Fruit fly (Drosophila melanogaster): Measurements from ENCODE around the gene ltl.

ltl gene

dm6 chr3L:7510414-7511384, 8.1 kb upstream of the ltl start, which contains the start of gene CG7546 (continued):
- TF ChIP-seq Doc2 (GFP tag; IDR thresholded peaks at IDR 0.05): no peak
- TF ChIP-seq CG7556 (GFP tag; optimal IDR thresholded peaks at IDR 0.05): peak; percentile 30
- no peak for TF ChIP-seq CG11695 (GFP tag; IDR thresholded peaks at IDR 0.05)
- TF ChIP-seq Fer3 (tag; optimal IDR thresholded peaks at IDR 0.05): peak; percentile 4
- peak; percentile 38 for TF ChIP-seq Ssrp (tag; optimal IDR thresholded peaks at IDR 0.05)
- no peak for TF ChIP-seq tx (GFP tag; optimal IDR thresholded peaks at IDR 0.05)
- no peak for TF ChIP-seq CG8089 (GFP tag; optimal IDR thresholded peaks at IDR 0.05)
- TF ChIP-seq Lim3 (GFP tag; IDR thresholded peaks at IDR 0.05): no peak
- TF ChIP-seq dysf (GFP tag; IDR thresholded peaks at IDR 0.05): no peak
- peak; percentile 10 for TF ChIP-seq tin (GFP tag; optimal IDR thresholded peaks at IDR 0.05)
- peak; percentile 49 for TF ChIP-seq Dref (GFP tag; IDR thresholded peaks at IDR 0.05)
- TF ChIP-seq CG9727 (GFP tag; optimal IDR thresholded peaks at IDR 0.05): peak; percentile 13
- TF ChIP-seq crp (GFP tag; optimal IDR thresholded peaks at IDR 0.05): no peak
- TF ChIP-seq CG8924 (tag; optimal IDR thresholded peaks at IDR 0.05): peak; percentile 41
- TF ChIP-seq fru (optimal IDR thresholded peaks at IDR 0.05): no peak
- no peak for TF ChIP-seq vnd (GFP tag; IDR thresholded peaks at IDR 0.05; ENCODE audit: partially characterized antibody)
- no peak for TF ChIP-seq CG33213 (GFP tag; optimal IDR thresholded peaks at IDR 0.05)
- no peak for TF ChIP-seq Blimp-1 (GFP tag; optimal IDR thresholded peaks at IDR 0.05)
- no peak for TF ChIP-seq Elba2 (GFP tag; optimal IDR thresholded peaks at IDR 0.05)
- no peak for TF ChIP-seq aop (GFP tag; IDR thresholded peaks at IDR 0.05)
- TF ChIP-seq CG12104 (GFP tag; optimal IDR thresholded peaks at IDR 0.05): peak; percentile 50
- peak; percentile 10 for TF ChIP-seq Chrac-16 (GFP tag; optimal IDR thresholded peaks at IDR 0.05)
- TF ChIP-seq stc (GFP tag; IDR thresholded peaks at IDR 0.05): 0 out of 2 replicates have a peak, but pooled peaks have one; percentile 17
- no peak for TF ChIP-seq CG12769 (tag; optimal IDR thresholded peaks at IDR 0.05)
- no peak for TF ChIP-seq emc (GFP tag; optimal IDR thresholded peaks at IDR 0.05)
- peak; percentile 29 for TF ChIP-seq Deaf1 (tag; optimal IDR thresholded peaks at IDR 0.05)
- TF ChIP-seq CG10209 (GFP tag; optimal IDR thresholded peaks at IDR 0.05): peak; percentile 24
- no peak for TF ChIP-seq Lpt (GFP tag; optimal IDR thresholded peaks at IDR 0.05)
- TF ChIP-seq CG12391 (tag; optimal IDR thresholded peaks at IDR 0.05): peak; percentile 76
- TF ChIP-seq CG16815 (GFP tag; optimal IDR thresholded peaks at IDR 0.05): peak; percentile 6
- peak; percentile 49 for TF ChIP-seq Meics (GFP tag; optimal IDR thresholded peaks at IDR 0.05)
- no peak for TF ChIP-seq tup (GFP tag; optimal IDR thresholded peaks at IDR 0.05)
- TF ChIP-seq CG11560 (tag; IDR thresholded peaks at IDR 0.05): no peak
- no peak for TF ChIP-seq z (GFP tag; IDR thresholded peaks at IDR 0.05)
- no peak for TF ChIP-seq tll (GFP tag; optimal IDR thresholded peaks at IDR 0.05)
- TF ChIP-seq trem (tag; optimal IDR thresholded peaks at IDR 0.05): peak; percentile 58
- no peak for TF ChIP-seq CG5180 (GFP tag; optimal IDR thresholded peaks at IDR 0.05)
- no peak for TF ChIP-seq croc (GFP tag; conservative IDR thresholded peaks at IDR 0.05)
- no peak for TF ChIP-seq Rx (GFP tag; IDR thresholded peaks at IDR 0.05)
- TF ChIP-seq CG1603 (tag; optimal IDR thresholded peaks at IDR 0.05): peak; percentile 36
- TF ChIP-seq Dbx (GFP tag; IDR thresholded peaks at IDR 0.05): 0 out of 3 replicates have a peak, but pooled peaks have one; percentile 18
- TF ChIP-seq CG2199 (GFP tag; IDR thresholded peaks at IDR 0.05): no peak
- no peak for TF ChIP-seq klu (GFP tag; IDR thresholded peaks at IDR 0.05)
- no peak for TF ChIP-seq CG1647 (GFP tag; optimal IDR thresholded peaks at IDR 0.05)
- TF ChIP-seq CG16779 (GFP tag; IDR thresholded peaks at IDR 0.05): no peak
- peak; percentile 97 for TF ChIP-seq MESR4 (GFP tag; optimal IDR thresholded peaks at IDR 0.05)
- no peak for TF ChIP-seq Scr (GFP tag; IDR thresholded peaks at IDR 0.05; ENCODE audit: partially characterized antibody)
- peak; percentile 61 for TF ChIP-seq CG10267 (tag; optimal IDR thresholded peaks at IDR 0.05)
- TF ChIP-seq NfI (GFP tag; optimal IDR thresholded peaks at IDR 0.05): no peak
